Worm (Caenorhabditis elegans): ENCODE results near the gene usp-46.

DNA sequence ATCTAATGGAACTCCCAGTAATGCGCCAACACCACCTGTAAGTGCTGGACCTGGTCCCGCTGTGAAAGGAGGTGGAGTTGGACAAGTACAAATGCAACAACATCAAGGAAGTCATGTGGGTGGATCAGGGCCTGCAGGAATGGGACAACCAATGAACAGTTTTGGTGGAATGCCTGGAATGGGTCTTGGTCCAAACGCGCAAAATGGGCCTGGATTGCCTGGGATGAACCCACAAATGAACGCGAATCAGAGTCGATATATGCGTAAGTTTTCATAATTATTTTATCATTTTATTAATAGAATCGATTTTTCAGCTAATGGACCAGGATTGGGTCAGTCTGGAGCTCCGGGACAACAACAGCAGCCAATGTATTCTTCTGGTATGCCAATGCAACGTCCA is 4.0 kb upstream of the usp-46 start:
- TF ChIP-seq fos-1 (tag; optimal IDR thresholded peaks at IDR 0.05) (no peak), skn-1 (tag; optimal IDR thresholded peaks at IDR 0.05) (no peak), snpc-4 (tag; optimal IDR thresholded peaks at IDR 0.05) (no peak), ztf-11 (tag; optimal IDR thresholded peaks at IDR 0.05) (no peak), ceh-16 (tag; optimal IDR thresholded peaks at IDR 0.05) (no peak), nhr-77 (tag; optimal IDR thresholded peaks at IDR 0.05) (no peak), mab-5 (tag; optimal IDR thresholded peaks at IDR 0.05) (no peak), ama-1 (optimal IDR thresholded peaks at IDR 0.05) (no peak), aly-2 (tag; optimal IDR thresholded peaks at IDR 0.05) (no peak), crh-2 (tag; optimal IDR thresholded peaks at IDR 0.05) (no peak)

All from whole organism, L2 larva.